Worm (Caenorhabditis elegans): ENCODE measurements around the gene K08F4.3.
A peak's percentile ranks its signal among the peaks of the same experiment; 100 is the strongest.

K08F4.3 gene

ce11 chrIV:10151439-10151997, 22.5 kb downstream of the K08F4.3 start, which contains the start of gene copg-1 (continued):
- no peak for TF ChIP-seq bed-2 (GFP tag; IDR thresholded peaks at IDR 0.05)
- no peak for TF ChIP-seq bed-1 (GFP tag; IDR thresholded peaks at IDR 0.05)
- TF ChIP-seq T07F8.4 (tag; optimal IDR thresholded peaks at IDR 0.05) = no peak
- TF ChIP-seq lsl-1 (GFP tag; optimal IDR thresholded peaks at IDR 0.05) = peak; percentile 67
- TF ChIP-seq lin-35 (GFP tag; optimal IDR thresholded peaks at IDR 0.05) = peak in 1 of 3 experiments; percentile 16
- TF ChIP-seq F33H1.4 (GFP tag; IDR thresholded peaks at IDR 0.05) = peak; percentile 46
- TF ChIP-seq lin-54 (GFP tag; optimal IDR thresholded peaks at IDR 0.05) = peak; percentile 14
- no peak for TF ChIP-seq T26A5.8 (tag; optimal IDR thresholded peaks at IDR 0.05)
- TF ChIP-seq Y95B8A.8 (GFP tag; IDR thresholded peaks at IDR 0.05) = no peak
- peak; percentile 58; the same call in 1 of the 2 replicates for TF ChIP-seq madf-6 (GFP tag; IDR thresholded peaks at IDR 0.05)
- no peak for TF ChIP-seq nfya-2 (GFP tag; IDR thresholded peaks at IDR 0.05)
- no peak for TF ChIP-seq mxl-1 (tag; optimal IDR thresholded peaks at IDR 0.05)
- TF ChIP-seq nhr-90 (tag; optimal IDR thresholded peaks at IDR 0.05) = no peak
- TF ChIP-seq hlh-26 (GFP tag; conservative IDR thresholded peaks at IDR 0.05) = no peak
- TF ChIP-seq chd-7 (tag; optimal IDR thresholded peaks at IDR 0.05) = no peak
- peak; percentile 2 for TF ChIP-seq lin-40 (tag; optimal IDR thresholded peaks at IDR 0.05)
- no peak for TF ChIP-seq nfyb-1 (GFP tag; IDR thresholded peaks at IDR 0.05)

DNA sequence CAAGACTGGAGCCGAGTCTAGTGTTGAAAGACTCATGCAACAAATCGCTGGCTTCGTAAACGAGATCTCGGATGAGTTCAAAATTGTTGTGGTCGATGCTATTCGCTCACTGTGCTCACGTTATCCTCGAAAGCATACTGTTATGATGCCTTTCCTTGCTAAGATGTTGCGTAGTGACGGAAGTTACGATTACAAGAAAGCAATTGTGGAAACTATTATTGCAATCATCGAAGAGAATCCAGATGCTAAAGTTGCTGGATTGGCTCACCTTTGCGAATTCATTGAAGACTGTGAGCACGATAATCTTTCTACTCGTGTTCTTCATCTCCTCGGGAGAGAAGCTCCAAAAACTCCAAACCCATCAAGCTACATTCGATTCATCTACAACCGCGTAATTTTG, 24.4 kb downstream of the K08F4.3 start:
- TF ChIP-seq nhr-179 (tag; optimal IDR thresholded peaks at IDR 0.05) (no peak), gei-17 (GFP tag; optimal IDR thresholded peaks at IDR 0.05) (no peak), F10E7.11 (tag; optimal IDR thresholded peaks at IDR 0.05) (no peak), tlf-1 (GFP tag; optimal IDR thresholded peaks at IDR 0.05) (no peak), lin-40 (tag; optimal IDR thresholded peaks at IDR 0.05) (no peak), egrh-3 (GFP tag; IDR thresholded peaks at IDR 0.05) (no peak), F23B12.7 (tag; optimal IDR thresholded peaks at IDR 0.05; ENCODE audit: insufficient read depth) (no peak), fkh-3 (tag; optimal IDR thresholded peaks at IDR 0.05) (no peak), dox-1 (GFP tag; IDR thresholded peaks at IDR 0.05) (no peak)

- TF ChIP-seq F39B2.1 (GFP tag; IDR thresholded peaks at IDR 0.05) = no peak
- TF ChIP-seq madf-6 (GFP tag; IDR thresholded peaks at IDR 0.05) = peak; percentile 48; the same call in 1 of the 2 replicates
- no peak for TF ChIP-seq zfh-2 (GFP tag; conservative IDR thresholded peaks at IDR 0.05)
- TF ChIP-seq B0336.3 (GFP tag; IDR thresholded peaks at IDR 0.05) = no peak
These were observed 26.4 kb downstream of the K08F4.3 start, which contains the start of gene ttr-54 for ce11 chrIV:10155475-10155874. Gene ttr-54, plus strand, starts transcription at chrIV:10155775.

DNA sequence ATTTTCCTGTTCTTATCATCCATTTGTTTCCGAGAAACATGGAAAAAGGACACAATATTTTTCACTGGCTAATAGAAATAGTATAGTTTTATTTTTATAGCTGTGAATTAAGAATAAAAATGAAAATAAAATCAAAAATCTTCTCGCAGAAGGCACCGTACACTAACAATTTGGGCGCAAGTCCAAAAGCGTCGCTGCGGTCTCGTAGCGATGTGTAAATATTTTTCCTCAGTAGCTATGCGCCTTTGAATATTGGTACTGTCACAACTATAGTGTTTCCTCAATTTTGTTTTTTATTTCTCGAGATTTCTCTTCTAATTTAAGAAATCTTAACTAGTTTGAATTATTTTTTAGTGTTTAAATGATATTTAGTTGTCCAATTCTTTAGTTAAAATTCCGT, 28.0 kb downstream of the K08F4.3 start:
- TF ChIP-seq C17E4.6 (GFP tag; IDR thresholded peaks at IDR 0.05) (no peak), lin-54 (GFP tag; optimal IDR thresholded peaks at IDR 0.05) (peak; percentile 10), dpff-1 (tag; optimal IDR thresholded peaks at IDR 0.05) (no peak), snpc-1.1 (tag; optimal IDR thresholded peaks at IDR 0.05; ENCODE audit: insufficient read depth) (no peak), F22D6.2 (tag; optimal IDR thresholded peaks at IDR 0.05) (no peak), ztf-18 (tag; optimal IDR thresholded peaks at IDR 0.05) (no peak), die-1 (tag; optimal IDR thresholded peaks at IDR 0.05) (no peak), K11D2.4 (GFP tag; IDR thresholded peaks at IDR 0.05) (no peak), hlh-26 (GFP tag; conservative IDR thresholded peaks at IDR 0.05) (no peak), Y67H2A.10 (GFP tag; conservative IDR thresholded peaks at IDR 0.05) (no peak), dox-1 (GFP tag; IDR thresholded peaks at IDR 0.05) (0 out of 2 replicates have a peak, but pooled peaks have one; percentile 30), ceh-40 (GFP tag; IDR thresholded peaks at IDR 0.05) (no peak), F37B4.10 (GFP tag; IDR thresholded peaks at IDR 0.05) (no peak), D2030.7 (GFP tag; IDR thresholded peaks at IDR 0.05) (peak; percentile 51), cebp-2 (GFP tag; IDR thresholded peaks at IDR 0.05) (no peak), F49E8.2 (tag; optimal IDR thresholded peaks at IDR 0.05; ENCODE audit: insufficient read depth) (peak; percentile 31), madf-8 (GFP tag; conservative IDR thresholded peaks at IDR 0.05) (peak; percentile 78), ceh-79 (tag; optimal IDR thresholded peaks at IDR 0.05) (no peak), T07F8.4 (tag; optimal IDR thresholded peaks at IDR 0.05) (no peak), C06A6.2 (GFP tag; conservative IDR thresholded peaks at IDR 0.05) (no peak), nfya-2 (GFP tag; IDR thresholded peaks at IDR 0.05) (no peak)
